Worm (Caenorhabditis elegans): Measurements from ENCODE around the gene T04F8.7.

- no peak for TF ChIP-seq hlh-1 (tag; optimal IDR thresholded peaks at IDR 0.05)
- no peak for TF ChIP-seq elt-1 (tag; optimal IDR thresholded peaks at IDR 0.05; ENCODE audit: borderline replicate concordance, insufficient read depth)
- TF ChIP-seq nhr-76 (tag; optimal IDR thresholded peaks at IDR 0.05), result no peak
- no peak for TF ChIP-seq sptf-1 (tag; optimal IDR thresholded peaks at IDR 0.05)
- no peak for TF ChIP-seq pha-4 (tag; optimal IDR thresholded peaks at IDR 0.05)
- no peak for TF ChIP-seq ztf-11 (tag; optimal IDR thresholded peaks at IDR 0.05)
- no peak for TF ChIP-seq nhr-12 (tag; optimal IDR thresholded peaks at IDR 0.05)
- TF ChIP-seq lin-13 (tag; optimal IDR thresholded peaks at IDR 0.05), result no peak
- no peak for TF ChIP-seq blmp-1 (tag; optimal IDR thresholded peaks at IDR 0.05)
- TF ChIP-seq elt-3 (tag; optimal IDR thresholded peaks at IDR 0.05), result no peak
- no peak for TF ChIP-seq unc-62 (GFP tag; optimal IDR thresholded peaks at IDR 0.05)
- no peak for TF ChIP-seq nhr-28 (tag; optimal IDR thresholded peaks at IDR 0.05)
- TF ChIP-seq mep-1 (tag; optimal IDR thresholded peaks at IDR 0.05), result no peak
Observed at ce11 chrX:11679211-11679977, 1.4 kb downstream of the T04F8.7 start.
